Fruit fly (Drosophila melanogaster): ENCODE data around the gene tko.

tko gene

dm6 chrX:2447750-2448299 lies 4.0 kb upstream of the tko start, which contains the start of gene z (continued):
- TF ChIP-seq her (GFP tag; optimal IDR thresholded peaks at IDR 0.05) = no peak
- TF ChIP-seq CG3995 (GFP tag; optimal IDR thresholded peaks at IDR 0.05) = no peak
- no peak for TF ChIP-seq Six4 (GFP tag; optimal IDR thresholded peaks at IDR 0.05)
- no peak for TF ChIP-seq chm (GFP tag; IDR thresholded peaks at IDR 0.05)
- no peak; the same call in none of the 2 replicates for TF ChIP-seq Adf1 (GFP tag; IDR thresholded peaks at IDR 0.05)
- no peak for TF ChIP-seq CG5953 (GFP tag; IDR thresholded peaks at IDR 0.05)
- no peak for TF ChIP-seq sqz (GFP tag; optimal IDR thresholded peaks at IDR 0.05)
- no peak for TF ChIP-seq sr (GFP tag; IDR thresholded peaks at IDR 0.05)
- TF ChIP-seq CG10431 (GFP tag; optimal IDR thresholded peaks at IDR 0.05) = no peak
- TF ChIP-seq Oaz (GFP tag; IDR thresholded peaks at IDR 0.05) = no peak
- no peak for TF ChIP-seq ERR (GFP tag; optimal IDR thresholded peaks at IDR 0.05)
- TF ChIP-seq CG13296 (GFP tag; optimal IDR thresholded peaks at IDR 0.05) = no peak
- TF ChIP-seq CG14965 (GFP tag; optimal IDR thresholded peaks at IDR 0.05; ENCODE audit: borderline replicate concordance) = no peak
- TF ChIP-seq NC2β (GFP tag; optimal IDR thresholded peaks at IDR 0.05) = no peak
- no peak for TF ChIP-seq Gug (GFP tag; IDR thresholded peaks at IDR 0.05)
- no peak for TF ChIP-seq schlank (tag; optimal IDR thresholded peaks at IDR 0.05)
- peak; percentile 84 for TF ChIP-seq CG8478 (optimal IDR thresholded peaks at IDR 0.05)
- TF ChIP-seq ranshi (GFP tag; IDR thresholded peaks at IDR 0.05) = no peak
- TF ChIP-seq bowl (GFP tag; IDR thresholded peaks at IDR 0.05) = no peak
- no peak for TF ChIP-seq CG8290 (GFP tag; optimal IDR thresholded peaks at IDR 0.05)
- no peak for TF ChIP-seq CG8290 (tag; optimal IDR thresholded peaks at IDR 0.05)
- no peak for TF ChIP-seq Antp (GFP tag; optimal IDR thresholded peaks at IDR 0.05)
- no peak for TF ChIP-seq CG1024 (GFP tag; IDR thresholded peaks at IDR 0.05)
- TF ChIP-seq CG2875 (GFP tag; optimal IDR thresholded peaks at IDR 0.05) = no peak
- no peak for TF ChIP-seq CG13894 (tag; optimal IDR thresholded peaks at IDR 0.05)
- TF ChIP-seq Scr (GFP tag; IDR thresholded peaks at IDR 0.05; ENCODE audit: partially characterized antibody) = peak; percentile 93
- TF ChIP-seq CG13123 (GFP tag; optimal IDR thresholded peaks at IDR 0.05) = no peak
- TF ChIP-seq pan (optimal IDR thresholded peaks at IDR 0.05) = no peak
- TF ChIP-seq pan (GFP tag; optimal IDR thresholded peaks at IDR 0.05 in 1 of 2, IDR thresholded peaks at IDR 0.05 in 1 of 2) = no peak
- no peak for TF ChIP-seq CG12071 (GFP tag; optimal IDR thresholded peaks at IDR 0.05)
- TF ChIP-seq CG8281 (tag; optimal IDR thresholded peaks at IDR 0.05) = no peak
- no peak for TF ChIP-seq eve (GFP tag; optimal IDR thresholded peaks at IDR 0.05)
- peak; percentile 21 for TF ChIP-seq gro (GFP tag; optimal IDR thresholded peaks at IDR 0.05)
- TF ChIP-seq ATbp (GFP tag; optimal IDR thresholded peaks at IDR 0.05) = no peak
- TF ChIP-seq CG14014 (GFP tag; IDR thresholded peaks at IDR 0.05) = no peak
- no peak for TF ChIP-seq odd (GFP tag; optimal IDR thresholded peaks at IDR 0.05)
- no peak for TF ChIP-seq Vsx1 (GFP tag; optimal IDR thresholded peaks at IDR 0.05)
- TF ChIP-seq CG18619 (GFP tag; optimal IDR thresholded peaks at IDR 0.05) = no peak
- no peak for TF ChIP-seq Awh (GFP tag; IDR thresholded peaks at IDR 0.05)
- TF ChIP-seq pita (GFP tag; optimal IDR thresholded peaks at IDR 0.05) = no peak
- TF ChIP-seq sob (GFP tag; IDR thresholded peaks at IDR 0.05) = no peak
- TF ChIP-seq Camta (GFP tag; optimal IDR thresholded peaks at IDR 0.05) = no peak
- TF ChIP-seq phol (tag; optimal IDR thresholded peaks at IDR 0.05) = peak; percentile 31
- no peak for TF ChIP-seq ci (GFP tag; IDR thresholded peaks at IDR 0.05)
- TF ChIP-seq CG7928 (GFP tag; optimal IDR thresholded peaks at IDR 0.05) = no peak
- no peak for TF ChIP-seq Nf-YA (GFP tag; IDR thresholded peaks at IDR 0.05)
- peak; percentile 53 for TF ChIP-seq stwl (tag; optimal IDR thresholded peaks at IDR 0.05)
- TF ChIP-seq Ets97D (GFP tag; optimal IDR thresholded peaks at IDR 0.05) = peak; percentile 31
- TF ChIP-seq CG8924 (tag; optimal IDR thresholded peaks at IDR 0.05) = peak; percentile 10
- no peak for TF ChIP-seq B-H2 (GFP tag; optimal IDR thresholded peaks at IDR 0.05)
- TF ChIP-seq gsb (GFP tag; IDR thresholded peaks at IDR 0.05) = no peak
- TF ChIP-seq tna (GFP tag; IDR thresholded peaks at IDR 0.05; ENCODE audit: partially characterized antibody) = peak; percentile 79
- TF ChIP-seq tin (GFP tag; optimal IDR thresholded peaks at IDR 0.05) = no peak
